Fruit fly (Drosophila melanogaster) whole organism, embryonic: ENCODE data around the gene Decay.

ENCODE experiments used
- Ada2b ChIP-seq: fragments of 200-800 bp; sonication (Bioruptor generic); IDR thresholded peaks from 2 replicates; pipeline ENCODE4 v1.3.6; 2022; ENCODE audit warnings: missing biosample characterization, missing genetic modification characterization
- Aef1 ChIP-seq: fragments of 200-800 bp; sonication (Bioruptor generic); IDR thresholded peaks from 3 replicates; pipeline ENCODE4 v1.3.6; 2022; ENCODE audit warnings: missing biosample characterization, missing genetic modification characterization
- Awh ChIP-seq: fragments of 200-800 bp; sonication (Bioruptor generic); IDR thresholded peaks from 2 replicates; pipeline ENCODE4, ENCODE4 v1.3.6; 2022; ENCODE audit warnings: missing biosample characterization, missing genetic modification characterization
- B-H1 ChIP-seq: fragments of 200-800 bp; sonication (Bioruptor generic); IDR thresholded peaks from 3 replicates; pipeline ENCODE4 v1.3.6; 2022; ENCODE audit warnings: missing biosample characterization, missing genetic modification characterization
- Bgb ChIP-seq: fragments of 200-800 bp; sonication (Bioruptor generic); IDR thresholded peaks from 2 replicates; pipeline ENCODE4 v1.3.6; 2022; ENCODE audit warnings: missing biosample characterization, missing genetic modification characterization; ENCODE audit not compliant: partially characterized antibody
- Bteb2 ChIP-seq: fragments of 200-800 bp; sonication (Bioruptor generic); optimal IDR thresholded peaks from 2 replicates; lab custom pipeline; 2016; ENCODE audit warnings: missing biosample characterization, missing genetic modification characterization
- CG10366 ChIP-seq: fragments of 200-800 bp; sonication (Bioruptor generic); IDR thresholded peaks from 2 replicates; pipeline ENCODE4 v1.3.6; 2022; ENCODE audit warnings: missing biosample characterization, missing genetic modification characterization
- CG10431 ChIP-seq: fragments of 200-800 bp; sonication (Bioruptor generic); optimal IDR thresholded peaks from 3 replicates; lab custom pipeline; 2018; ENCODE audit warnings: missing biosample characterization, mild to moderate bottlenecking, missing genetic modification characterization
- CG11085 ChIP-seq: fragments of 200-800 bp; sonication (Bioruptor generic); IDR thresholded peaks from 2 replicates; pipeline ENCODE4 v1.3.6; 2022; ENCODE audit warnings: missing biosample characterization, missing genetic modification characterization
- CG11398 ChIP-seq: fragments of 200-800 bp; sonication (Bioruptor generic); optimal IDR thresholded peaks from 2 replicates; lab custom pipeline; 2016; ENCODE audit warnings: missing biosample characterization, missing genetic modification characterization
- CG14667 ChIP-seq: fragments of 200-800 bp; sonication (Bioruptor generic); IDR thresholded peaks from 2 replicates; pipeline ENCODE4 v1.3.6; 2022; ENCODE audit warnings: missing biosample characterization, missing genetic modification characterization
- CG1603 ChIP-seq: fragments of 200-800 bp; sonication (Bioruptor generic); optimal IDR thresholded peaks from 2 replicates; lab custom pipeline; 2019; ENCODE audit warnings: missing biosample characterization, mild to moderate bottlenecking, missing genetic modification characterization, moderate library complexity
- CG1647 ChIP-seq: fragments of 200-800 bp; sonication (Bioruptor generic); optimal IDR thresholded peaks from 3 replicates; lab custom pipeline; 2016; ENCODE audit warnings: missing biosample characterization, missing genetic modification characterization
- CG17385 ChIP-seq: fragments of 200-800 bp; sonication (Bioruptor generic); optimal IDR thresholded peaks from 3 replicates; lab custom pipeline; 2018; ENCODE audit warnings: missing biosample characterization, mild to moderate bottlenecking, missing genetic modification characterization
- CG17568 ChIP-seq: fragments of 200-800 bp; sonication (Bioruptor generic); optimal IDR thresholded peaks from 2 replicates; lab custom pipeline; 2018; ENCODE audit warnings: missing biosample characterization, mild to moderate bottlenecking, missing genetic modification characterization, moderate library complexity
- CG18764 ChIP-seq: fragments of 200-800 bp; sonication (Bioruptor generic); optimal IDR thresholded peaks from 3 replicates; lab custom pipeline; 2016; ENCODE audit warnings: missing biosample characterization, missing genetic modification characterization
- CG33557 ChIP-seq: fragments of 200-800 bp; sonication (Bioruptor generic); optimal IDR thresholded peaks from 2 replicates; lab custom pipeline; 2019; ENCODE audit warnings: missing biosample characterization, mild to moderate bottlenecking, missing genetic modification characterization, moderate library complexity
- CG42726 ChIP-seq: fragments of 200-800 bp; sonication (Bioruptor generic); IDR thresholded peaks from 2 replicates; pipeline ENCODE4 v1.3.6; 2022; ENCODE audit warnings: missing biosample characterization, missing genetic modification characterization; ENCODE audit not compliant: partially characterized antibody
- CG7271 ChIP-seq: fragments of 200-800 bp; sonication (Bioruptor generic); optimal IDR thresholded peaks from 2 replicates; lab custom pipeline; 2018; ENCODE audit warnings: missing biosample characterization, mild to moderate bottlenecking, missing genetic modification characterization, moderate library complexity
- CTCF ChIP-seq: fragments of 200-800 bp; sonication (Bioruptor generic); optimal IDR thresholded peaks from 2 replicates; lab custom pipeline; 2017; ENCODE audit warnings: missing biosample characterization, mild to moderate bottlenecking, missing genetic modification characterization, moderate library complexity
- D19B ChIP-seq: fragments of 200-800 bp; sonication (Bioruptor generic); optimal IDR thresholded peaks from 2 replicates; lab custom pipeline; 2017; ENCODE audit warnings: missing biosample characterization, mild to moderate bottlenecking, missing genetic modification characterization
- GATAe ChIP-seq: fragments of 200-800 bp; sonication (Bioruptor generic); conservative IDR thresholded peaks from 2 replicates; pipeline ENCODE4 v1.3.6; 2022; ENCODE audit warnings: missing biosample characterization, missing genetic modification characterization
- Hsf ChIP-seq: fragments of 200-800 bp; sonication (Bioruptor generic); optimal IDR thresholded peaks from 3 replicates; lab custom pipeline; 2016; ENCODE audit warnings: missing biosample characterization, missing genetic modification characterization
- Lhr ChIP-seq: fragments of 200-800 bp; sonication (Bioruptor generic); optimal IDR thresholded peaks from 3 replicates; lab custom pipeline; 2017; ENCODE audit warnings: mild to moderate bottlenecking, missing biosample characterization, missing genetic modification reagents, missing genetic modification characterization
- Lim3 ChIP-seq: fragments of 200-800 bp; sonication (Bioruptor generic); IDR thresholded peaks from 2 replicates; pipeline ENCODE4 v1.3.6; 2022; ENCODE audit warnings: missing biosample characterization, missing genetic modification characterization
- Med ChIP-seq: fragments of 200-800 bp; sonication (Bioruptor generic); peaks from one replicate; lab custom pipeline; 2016; ENCODE audit warnings: missing biosample characterization, missing genetic modification characterization, mild to moderate bottlenecking, inconsistent platforms, moderate library complexity
- NfI ChIP-seq: fragments of 200-800 bp; sonication (Bioruptor generic); optimal IDR thresholded peaks from 3 replicates; lab custom pipeline; 2018; ENCODE audit warnings: missing biosample characterization, mild to moderate bottlenecking, missing genetic modification characterization, moderate library complexity
- Oli ChIP-seq: fragments of 200-800 bp; sonication (Bioruptor generic); optimal IDR thresholded peaks from 2 replicates; lab custom pipeline; 2018; ENCODE audit warnings: missing biosample characterization, mild to moderate bottlenecking, missing genetic modification characterization, moderate library complexity
- Rx ChIP-seq: fragments of 200-800 bp; sonication (Bioruptor generic); IDR thresholded peaks from 2 replicates; pipeline ENCODE4 v1.3.6; 2022; ENCODE audit warnings: missing biosample characterization, missing genetic modification characterization
- TFAM ChIP-seq: fragments of 200-800 bp; sonication (Bioruptor generic); optimal IDR thresholded peaks from 2 replicates; lab custom pipeline; 2017; ENCODE audit warnings: missing biosample characterization, missing genetic modification characterization, inconsistent platforms
- Trl ChIP-seq, 3 experiments: fragments of >200 bp in 2 of 3; fragments of 200-800 bp in 1 of 3; sonication (Bioruptor generic) in 1 of 3; optimal IDR thresholded peaks; 2 replicates in 1 of 3; 3 replicates in 2 of 3; lab custom pipeline; 2016 to 2017; ENCODE audit warnings: missing biosample characterization in 1 of 3, missing genetic modification characterization in 1 of 3
- ac ChIP-seq: fragments of 200-800 bp; sonication (Bioruptor generic); optimal IDR thresholded peaks from 3 replicates; lab custom pipeline; 2017; ENCODE audit warnings: missing biosample characterization, mild to moderate bottlenecking, missing genetic modification characterization
- ash1 ChIP-seq: fragments of 200-800 bp; sonication (Bioruptor generic); optimal IDR thresholded peaks from 2 replicates; lab custom pipeline; 2018; ENCODE audit warnings: missing biosample characterization, mild to moderate bottlenecking, missing genetic modification characterization
- bsh ChIP-seq, 2 experiments: fragments of 200-800 bp; sonication (Bioruptor generic); optimal IDR thresholded peaks; 2 replicates each; lab custom pipeline; 2017 to 2018; ENCODE audit warnings: mild to moderate bottlenecking in 2 of 2, missing biosample characterization in 2 of 2, missing genetic modification characterization in 2 of 2, moderate library complexity in 1 of 2
- chinmo ChIP-seq: fragments of 200-800 bp; sonication (Bioruptor generic); IDR thresholded peaks from 4 replicates; pipeline ENCODE4 v1.3.6; 2022; ENCODE audit warnings: missing biosample characterization, missing genetic modification characterization; ENCODE audit not compliant: partially characterized antibody
- chn ChIP-seq: fragments of 200-800 bp; sonication (Bioruptor generic); optimal IDR thresholded peaks from 2 replicates; lab custom pipeline; 2016; ENCODE audit warnings: missing biosample characterization, missing genetic modification characterization
- da ChIP-seq: fragments of 200-800 bp; sonication (Bioruptor generic); optimal IDR thresholded peaks from 2 replicates; lab custom pipeline; 2016; ENCODE audit warnings: missing biosample characterization, missing genetic modification characterization
- esg ChIP-seq: fragments of 200-800 bp; sonication (Bioruptor generic); conservative IDR thresholded peaks from 2 replicates; pipeline ENCODE4 v1.3.6; 2022; ENCODE audit warnings: missing biosample characterization, missing genetic modification characterization
- fd96Cb ChIP-seq: fragments of 200-800 bp; sonication (Bioruptor generic); optimal IDR thresholded peaks from 2 replicates; lab custom pipeline; 2018; ENCODE audit warnings: missing biosample characterization, mild to moderate bottlenecking, missing genetic modification characterization, moderate library complexity
- grau ChIP-seq: fragments of 200-800 bp; optimal IDR thresholded peaks from 3 replicates; lab custom pipeline; 2019; ENCODE audit warnings: missing biosample characterization, mild to moderate bottlenecking, missing genetic modification characterization, moderate library complexity
- jigr1 ChIP-seq: fragments of 200-800 bp; sonication (Bioruptor generic); IDR thresholded peaks from 3 replicates; pipeline ENCODE4 v1.3.6; 2022; ENCODE audit warnings: missing biosample characterization, missing genetic modification characterization
- knrl ChIP-seq: fragments of 200-800 bp; sonication (Bioruptor generic); IDR thresholded peaks from 3 replicates; pipeline ENCODE4 v1.3.6; 2022; ENCODE audit warnings: missing biosample characterization, missing genetic modification characterization; ENCODE audit not compliant: partially characterized antibody
- pho ChIP-seq: fragments of 200-800 bp; sonication (Bioruptor generic); optimal IDR thresholded peaks from 2 replicates; lab custom pipeline; 2016; ENCODE audit warnings: missing biosample characterization, missing genetic modification characterization
- psq ChIP-seq: fragments of 200-800 bp; sonication (Bioruptor generic); optimal IDR thresholded peaks from 2 replicates; lab custom pipeline; 2017; ENCODE audit warnings: missing biosample characterization, missing genetic modification characterization
- sima ChIP-seq: fragments of 200-800 bp; sonication (Bioruptor generic); optimal IDR thresholded peaks from 2 replicates; lab custom pipeline; 2016; ENCODE audit warnings: missing biosample characterization, missing genetic modification characterization
- slbo ChIP-seq: fragments of 200-800 bp; sonication (Bioruptor generic); IDR thresholded peaks from 2 replicates; pipeline ENCODE4 v1.3.6; 2022; ENCODE audit warnings: missing biosample characterization, missing genetic modification characterization
- trh ChIP-seq: fragments of 200-800 bp; sonication (Bioruptor generic); optimal IDR thresholded peaks from 2 replicates; lab custom pipeline; 2016; ENCODE audit warnings: missing biosample characterization, missing genetic modification characterization
- wek ChIP-seq: fragments of 200-800 bp; sonication (Bioruptor generic); optimal IDR thresholded peaks from 3 replicates; lab custom pipeline; 2018; ENCODE audit warnings: missing biosample characterization, mild to moderate bottlenecking, missing genetic modification characterization, moderate library complexity
- zf30C ChIP-seq: fragments of 200-800 bp; sonication (Bioruptor generic); optimal IDR thresholded peaks from 3 replicates; lab custom pipeline; 2018; ENCODE audit warnings: missing biosample characterization, mild to moderate bottlenecking, missing genetic modification characterization

Decay gene

dm6 chr3R:16449187-16449973, 51.5 kb downstream of the Decay start (continued):
- TF ChIP-seq NfI (GFP tag; lab: Kevin White, UChicago), result peak; percentile 91
- peak; percentile 92 for TF ChIP-seq Hsf
- peak; percentile 65 to 87 for TF ChIP-seq Trl (optimal IDR thresholded peaks at IDR 0.05; lab: Kevin White, UChicago)
- peak; percentile 81 for TF ChIP-seq Trl (GFP tag; optimal IDR thresholded peaks at IDR 0.05; lab: Kevin White, UChicago)
- peak; percentile 92 for TF ChIP-seq CG10366 (GFP tag; lab: Robert Waterston, UW)
- TF ChIP-seq psq (GFP tag; lab: Kevin White, UChicago), result peak; percentile 75
- no peak for TF ChIP-seq zf30C
- TF ChIP-seq CG10431 (GFP tag; lab: Kevin White, UChicago), result peak; percentile 95
- 0 out of 4 replicates have a peak, but pooled peaks have one; percentile 44 for TF ChIP-seq chinmo (GFP tag; lab: Robert Waterston, UW)
- peak; percentile 62 for TF ChIP-seq ash1 (GFP tag; lab: Kevin White, UChicago)
- TF ChIP-seq da, result peak; percentile 80
- TF ChIP-seq Bgb (GFP tag; lab: Robert Waterston, UW), result peak; percentile 68
- peak; percentile 90 for TF ChIP-seq Aef1
- TF ChIP-seq Rx, result peak; percentile 95
- peak; percentile 60 for TF ChIP-seq CG42726 (GFP tag; lab: Robert Waterston, UW)
- TF ChIP-seq Med, result peak; percentile 99
- peak; percentile 46 for TF ChIP-seq GATAe (GFP tag; lab: Robert Waterston, UW)
- TF ChIP-seq wek (GFP tag; lab: Kevin White, UChicago), result peak; percentile 80
- peak; percentile 48 for TF ChIP-seq CTCF (GFP tag; lab: Kevin White, UChicago)
- peak; percentile 66; the same call in 1 of the 2 replicates for TF ChIP-seq Lim3 (GFP tag; lab: Robert Waterston, UW)
- peak; percentile 91 for TF ChIP-seq esg (GFP tag; lab: Robert Waterston, UW)
- peak; percentile 68; the same call in 2 of the 3 replicates for TF ChIP-seq knrl (GFP tag; lab: Robert Waterston, UW)
- peak; percentile 96 for TF ChIP-seq Awh (GFP tag; lab: Robert Waterston, UW)
- TF ChIP-seq ac (GFP tag; lab: Kevin White, UChicago), result peak; percentile 86
- TF ChIP-seq D19B (GFP tag; lab: Kevin White, UChicago), result peak; percentile 61
- peak; percentile 59 for TF ChIP-seq CG7271 (tag; lab: Kevin White, UChicago)
- TF ChIP-seq sima (GFP tag; lab: Kevin White, UChicago), result peak; percentile 77
- TF ChIP-seq CG11085 (GFP tag; lab: Robert Waterston, UW), result peak; percentile 88
- TF ChIP-seq grau (tag; lab: Kevin White, UChicago), result peak; percentile 92
- TF ChIP-seq TFAM (GFP tag; lab: Kevin White, UChicago), result peak; percentile 89
- TF ChIP-seq CG11398 (GFP tag; lab: Kevin White, UChicago), result peak; percentile 81
- peak; percentile 98 for TF ChIP-seq CG33557 (GFP tag; lab: Kevin White, UChicago)
- TF ChIP-seq chn (GFP tag; lab: Kevin White, UChicago), result peak; percentile 94
- peak; percentile 89 for TF ChIP-seq Lhr
- TF ChIP-seq CG14667, result peak; percentile 95
- TF ChIP-seq pho (GFP tag; lab: Kevin White, UChicago), result peak; percentile 61
- peak; percentile 97 for TF ChIP-seq CG1603 (tag; lab: Kevin White, UChicago)
- TF ChIP-seq bsh (GFP tag; optimal IDR thresholded peaks at IDR 0.05; lab: Kevin White, UChicago), result peak; percentile 95 to 99
- TF ChIP-seq Bteb2 (GFP tag; lab: Kevin White, UChicago), result peak; percentile 50
- TF ChIP-seq CG1647 (GFP tag; lab: Kevin White, UChicago), result peak; percentile 94
- TF ChIP-seq slbo (GFP tag; lab: Robert Waterston, UW), result peak; percentile 93
- peak; percentile 93 for TF ChIP-seq Oli (tag; lab: Kevin White, UChicago)
- peak; percentile 86 for TF ChIP-seq CG18764 (GFP tag; lab: Kevin White, UChicago)
- peak; percentile 91 for TF ChIP-seq jigr1 (GFP tag; lab: Robert Waterston, UW)
- peak; percentile 94 for TF ChIP-seq Ada2b (GFP tag; lab: Robert Waterston, UW)
- peak; percentile 89 for TF ChIP-seq B-H1 (GFP tag; lab: Robert Waterston, UW)
- peak; percentile 84 for TF ChIP-seq trh (GFP tag; lab: Kevin White, UChicago)
- peak; percentile 72 for TF ChIP-seq CG17568 (GFP tag; lab: Kevin White, UChicago)
- TF ChIP-seq CG17385 (GFP tag; lab: Kevin White, UChicago), result peak; percentile 83
- TF ChIP-seq fd96Cb, result peak; percentile 98
